Worm (Caenorhabditis elegans): ENCODE measurements around the gene ZK822.1.

DNA sequence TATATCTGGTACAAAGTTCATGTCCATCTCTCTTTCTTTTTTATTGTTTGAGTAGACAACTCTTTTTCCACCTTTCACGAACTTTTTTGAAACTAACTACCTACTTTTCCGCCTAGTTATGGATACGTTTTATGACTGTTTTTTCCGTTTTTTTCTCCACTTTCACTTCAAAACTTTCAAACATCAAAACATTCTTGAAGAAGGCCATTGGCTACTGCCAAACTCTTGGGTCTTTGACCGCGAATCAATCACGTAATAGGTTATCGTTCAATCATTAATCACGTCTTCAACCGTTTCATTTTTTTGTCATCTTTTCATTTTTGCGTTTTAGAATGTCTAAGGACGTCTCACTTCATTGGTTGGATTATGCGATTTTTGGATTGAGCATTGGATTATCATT, 15.2 kb upstream of the ZK822.1 start, which contains the start of gene slc-5A12:
- TF ChIP-seq hmg-4 (GFP tag; optimal IDR thresholded peaks at IDR 0.05) (no peak), hmbx-1 (tag; optimal IDR thresholded peaks at IDR 0.05) (no peak), ceh-13 (GFP tag; optimal IDR thresholded peaks at IDR 0.05) (no peak), hnd-1 (tag; optimal IDR thresholded peaks at IDR 0.05) (no peak), ama-1 (optimal IDR thresholded peaks at IDR 0.05) (no peak)

Data from whole organism, early embryonic.